Worm (Caenorhabditis elegans): ENCODE data around the gene T04A11.1.

ce11 chrIV:12432340-12432739 lies 44.5 kb downstream of the T04A11.1 start, which contains the start of gene clec-184:
- TF ChIP-seq nhr-237 (tag; optimal IDR thresholded peaks at IDR 0.05) (no peak), unc-130 (tag; optimal IDR thresholded peaks at IDR 0.05) (no peak), mdl-1 (tag; optimal IDR thresholded peaks at IDR 0.05) (no peak), ztf-11 (tag; optimal IDR thresholded peaks at IDR 0.05) (no peak), nhr-11 (tag; optimal IDR thresholded peaks at IDR 0.05) (no peak), lin-39 (tag; optimal IDR thresholded peaks at IDR 0.05) (no peak)

All from whole organism, L1 larva.